Worm (Caenorhabditis elegans) whole organism, young adult: Measurements from ENCODE around the gene srxa-2.

Source experiments
- ZK185.1 ChIP-seq: sonication (generic microtip); optimal IDR thresholded peaks from 2 replicates; lab custom pipeline; 2016; ENCODE audit warnings: mild to moderate bottlenecking, missing genetic modification characterization, missing compliant biosample characterization; ENCODE audit not compliant: poor library complexity, severe bottlenecking
- ama-1 ChIP-seq, 3 experiments: fragments of 150-350 bp in 1 of 3; sonication (generic microtip) in 2 of 3; optimal IDR thresholded peaks; 2 replicates each; lab custom pipeline; 2014 to 2018; ENCODE audit warnings: missing biosample characterization in 2 of 3, missing genetic modification characterization in 2 of 3, missing genetic modification reagents in 2 of 3

ce11 chrIV:9464345-9464783, 41.2 kb downstream of the srxa-2 start:
- TF ChIP-seq ZK185.1 (tag; lab: Kevin White, UChicago): no peak
- TF ChIP-seq ama-1 (optimal IDR thresholded peaks at IDR 0.05; lab: Kevin White, UChicago): no peak
- TF ChIP-seq ama-1 (GFP tag; optimal IDR thresholded peaks at IDR 0.05; lab: Kevin White, UChicago): no peak
